Worm (Caenorhabditis elegans): ENCODE data around the gene F01D5.10.
A peak's percentile ranks its signal among the peaks of the same experiment; 100 is the strongest.

The F01D5.10 gene

ce11 chrII:14044199-14044598 lies 23.1 kb upstream of the F01D5.10 start (continued):
- no peak for TF ChIP-seq nhr-23 (tag; optimal IDR thresholded peaks at IDR 0.05)
- no peak for TF ChIP-seq nhr-77 (tag; optimal IDR thresholded peaks at IDR 0.05)
- TF ChIP-seq mab-5 (tag; optimal IDR thresholded peaks at IDR 0.05): no peak
- TF ChIP-seq ztf-4 (tag; optimal IDR thresholded peaks at IDR 0.05): peak; percentile 51
- TF ChIP-seq nhr-21 (tag; optimal IDR thresholded peaks at IDR 0.05): peak; percentile 69
- no peak for TF ChIP-seq elt-1 (tag; optimal IDR thresholded peaks at IDR 0.05)

ce11 chrII:14042836-14043604 lies 21.9 kb upstream of the F01D5.10 start:
- TF ChIP-seq sma-9 (GFP tag; optimal IDR thresholded peaks at IDR 0.05): peak; percentile 78
- TF ChIP-seq sma-9 (tag; optimal IDR thresholded peaks at IDR 0.05): no peak
- no peak for TF ChIP-seq nhr-10 (tag; optimal IDR thresholded peaks at IDR 0.05)
- no peak for TF ChIP-seq zag-1 (tag; optimal IDR thresholded peaks at IDR 0.05)
- peak; percentile 2 for TF ChIP-seq nhr-129 (tag; optimal IDR thresholded peaks at IDR 0.05)
- peak; percentile 48 for TF ChIP-seq F13H6.1 (tag; optimal IDR thresholded peaks at IDR 0.05)
- peak; percentile 47 for TF ChIP-seq crh-2 (tag; optimal IDR thresholded peaks at IDR 0.05)
- TF ChIP-seq nhr-21 (tag; optimal IDR thresholded peaks at IDR 0.05): peak; percentile 16
- TF ChIP-seq fos-1 (tag; optimal IDR thresholded peaks at IDR 0.05): peak; percentile 53

ce11 chrII:14040204-14040842 lies 19.2 kb upstream of the F01D5.10 start:
- peak; percentile 84 for TF ChIP-seq C34F6.9 (tag; optimal IDR thresholded peaks at IDR 0.05)
- TF ChIP-seq F13H6.1 (tag; optimal IDR thresholded peaks at IDR 0.05): peak; percentile 98
- TF ChIP-seq nhr-10 (tag; optimal IDR thresholded peaks at IDR 0.05): no peak
- TF ChIP-seq dmd-4 (tag; optimal IDR thresholded peaks at IDR 0.05): no peak
- peak; percentile 84 for TF ChIP-seq nhr-77 (tag; optimal IDR thresholded peaks at IDR 0.05)
- TF ChIP-seq ZK546.5 (tag; optimal IDR thresholded peaks at IDR 0.05): peak; percentile 29
- peak; percentile 96 to 98 for TF ChIP-seq mdl-1 (tag; optimal IDR thresholded peaks at IDR 0.05)
- no peak for TF ChIP-seq skn-1 (tag; optimal IDR thresholded peaks at IDR 0.05)
- peak; percentile 87 for TF ChIP-seq mab-5 (tag; optimal IDR thresholded peaks at IDR 0.05)
- TF ChIP-seq ceh-16 (tag; optimal IDR thresholded peaks at IDR 0.05): peak; percentile 74
- TF ChIP-seq lsy-2 (tag; optimal IDR thresholded peaks at IDR 0.05): peak; percentile 70 to 92
- peak; percentile 80 for TF ChIP-seq unc-55 (GFP tag; optimal IDR thresholded peaks at IDR 0.05)
- no peak for TF ChIP-seq elt-3 (tag; optimal IDR thresholded peaks at IDR 0.05)
- TF ChIP-seq nhr-11 (tag; optimal IDR thresholded peaks at IDR 0.05): peak; percentile 21
- peak; percentile 44 for TF ChIP-seq unc-39 (tag; optimal IDR thresholded peaks at IDR 0.05)
- TF ChIP-seq Y55F3AM.14 (GFP tag; optimal IDR thresholded peaks at IDR 0.05): peak; percentile 96
- TF ChIP-seq sma-9 (GFP tag; optimal IDR thresholded peaks at IDR 0.05): peak; percentile 98
- TF ChIP-seq sma-9 (tag; optimal IDR thresholded peaks at IDR 0.05): no peak
- no peak for TF ChIP-seq ztf-11 (tag; optimal IDR thresholded peaks at IDR 0.05)
- TF ChIP-seq R02D3.7 (tag; optimal IDR thresholded peaks at IDR 0.05): peak; percentile 0
- TF ChIP-seq gmeb-1 (tag; optimal IDR thresholded peaks at IDR 0.05): peak; percentile 54
- peak; percentile 87 for TF ChIP-seq ztf-4 (tag; optimal IDR thresholded peaks at IDR 0.05)
- no peak for TF ChIP-seq ama-1 (optimal IDR thresholded peaks at IDR 0.05)
- no peak for TF ChIP-seq lin-39 (tag; optimal IDR thresholded peaks at IDR 0.05)
- TF ChIP-seq crh-2 (tag; optimal IDR thresholded peaks at IDR 0.05): peak; percentile 90
- TF ChIP-seq nhr-129 (tag; optimal IDR thresholded peaks at IDR 0.05): peak; percentile 91
- no peak for TF ChIP-seq alr-1 (tag; optimal IDR thresholded peaks at IDR 0.05)
- TF ChIP-seq egl-27 (tag; optimal IDR thresholded peaks at IDR 0.05): peak; percentile 89
- TF ChIP-seq nhr-12 (tag; optimal IDR thresholded peaks at IDR 0.05): no peak
- TF ChIP-seq nhr-237 (tag; optimal IDR thresholded peaks at IDR 0.05): no peak
- peak; percentile 54 for TF ChIP-seq lin-11 (tag; optimal IDR thresholded peaks at IDR 0.05)
- TF ChIP-seq aly-2 (tag; optimal IDR thresholded peaks at IDR 0.05): no peak
- TF ChIP-seq mbf-1 (tag; optimal IDR thresholded peaks at IDR 0.05): no peak
- TF ChIP-seq nhr-25 (tag; optimal IDR thresholded peaks at IDR 0.05): peak; percentile 80
- no peak for TF ChIP-seq peb-1 (tag; optimal IDR thresholded peaks at IDR 0.05)
- TF ChIP-seq nhr-6 (tag; optimal IDR thresholded peaks at IDR 0.05): peak; percentile 75
- peak; percentile 60 for TF ChIP-seq blmp-1 (tag; optimal IDR thresholded peaks at IDR 0.05; ENCODE audit: insufficient read depth)
- no peak for TF ChIP-seq elt-1 (tag; optimal IDR thresholded peaks at IDR 0.05)
- TF ChIP-seq snpc-4 (tag; optimal IDR thresholded peaks at IDR 0.05): peak; percentile 51
- TF ChIP-seq sma-3 (GFP tag; optimal IDR thresholded peaks at IDR 0.05): peak; percentile 85
- peak; percentile 35 for TF ChIP-seq ceh-82 (tag; optimal IDR thresholded peaks at IDR 0.05)
- no peak for TF ChIP-seq ztf-1 (GFP tag; conservative IDR thresholded peaks at IDR 0.05)
- peak; percentile 79 for TF ChIP-seq lin-13 (GFP tag; optimal IDR thresholded peaks at IDR 0.05)
- TF ChIP-seq zag-1 (tag; optimal IDR thresholded peaks at IDR 0.05): peak; percentile 92

Measured in whole organism, L2 larva.